Worm (Caenorhabditis elegans): ENCODE data around the gene tdo-2.

ce11 chrIII:5951589-5952378, 32.0 kb upstream of the tdo-2 start:
- TF ChIP-seq W03F9.2 (tag; optimal IDR thresholded peaks at IDR 0.05), result no peak
- no peak for TF ChIP-seq dao-5 (tag; optimal IDR thresholded peaks at IDR 0.05)
- no peak for TF ChIP-seq him-1 (tag; optimal IDR thresholded peaks at IDR 0.05)

All from whole organism, L4/young adult.